Fruit fly (Drosophila melanogaster) whole organism, embryonic: ENCODE measurements around the gene GIIIspla2.
A peak's percentile ranks its signal among the peaks of the same experiment; 100 is the strongest.

ENCODE experiments used
- Adf1 ChIP-seq: fragments of 200-800 bp; sonication (Bioruptor generic); IDR thresholded peaks from 2 replicates; pipeline ENCODE4 v1.3.6; 2022; ENCODE audit warnings: missing biosample characterization, missing genetic modification characterization
- Bgb ChIP-seq: fragments of 200-800 bp; sonication (Bioruptor generic); IDR thresholded peaks from 2 replicates; pipeline ENCODE4 v1.3.6; 2022; ENCODE audit warnings: missing biosample characterization, missing genetic modification characterization; ENCODE audit not compliant: partially characterized antibody
- CG10565 ChIP-seq: fragments of 200-800 bp; sonication (Bioruptor generic); optimal IDR thresholded peaks from 3 replicates; lab custom pipeline; 2016; ENCODE audit warnings: missing biosample characterization, mild to moderate bottlenecking, missing genetic modification characterization
- CG10654 ChIP-seq: fragments of 200-800 bp; sonication (Bioruptor generic); optimal IDR thresholded peaks from 2 replicates; lab custom pipeline; 2016; ENCODE audit warnings: missing biosample characterization, missing genetic modification characterization
- CG11723 ChIP-seq: fragments of 200-800 bp; sonication (Bioruptor generic); optimal IDR thresholded peaks from 2 replicates; lab custom pipeline; 2017; ENCODE audit warnings: missing biosample characterization, mild to moderate bottlenecking, missing genetic modification characterization
- CG12391 ChIP-seq: fragments of 200-800 bp; sonication (Bioruptor generic); optimal IDR thresholded peaks from 3 replicates; lab custom pipeline; 2018; ENCODE audit warnings: missing biosample characterization, mild to moderate bottlenecking, missing genetic modification characterization, moderate library complexity
- CG15514 ChIP-seq: fragments of 200-800 bp; sonication (Bioruptor generic); optimal IDR thresholded peaks from 3 replicates; lab custom pipeline; 2017; ENCODE audit warnings: missing biosample characterization, missing genetic modification characterization, mild to moderate bottlenecking, moderate library complexity, missing genetic modification reagents
- CG18619 ChIP-seq: fragments of 200-800 bp; sonication (Bioruptor generic); optimal IDR thresholded peaks from 3 replicates; lab custom pipeline; 2017; ENCODE audit warnings: missing biosample characterization, mild to moderate bottlenecking, missing genetic modification characterization
- CG2129 ChIP-seq: fragments of 200-800 bp; sonication (Bioruptor generic); IDR thresholded peaks from 2 replicates; pipeline ENCODE4 v1.3.6; 2022; ENCODE audit warnings: missing biosample characterization, missing genetic modification characterization; ENCODE audit not compliant: partially characterized antibody
- CG30020 ChIP-seq: fragments of 200-800 bp; optimal IDR thresholded peaks from 2 replicates; lab custom pipeline; 2019; ENCODE audit warnings: missing biosample characterization, mild to moderate bottlenecking, missing genetic modification characterization, moderate library complexity
- CG32532 ChIP-seq: fragments of 200-800 bp; sonication (Bioruptor generic); IDR thresholded peaks from 2 replicates; pipeline ENCODE4 v1.3.6; 2022; ENCODE audit warnings: missing biosample characterization, missing genetic modification characterization
- CG3407 ChIP-seq: fragments of 200-800 bp; sonication (Bioruptor generic); optimal IDR thresholded peaks from 2 replicates; lab custom pipeline; 2018; ENCODE audit warnings: missing biosample characterization, mild to moderate bottlenecking, missing genetic modification characterization
- CG4328 ChIP-seq: fragments of 200-800 bp; sonication (Bioruptor generic); optimal IDR thresholded peaks from 3 replicates; lab custom pipeline; 2017; ENCODE audit warnings: missing biosample characterization, missing genetic modification reagents, missing genetic modification characterization
- CG4404 ChIP-seq: fragments of 200-800 bp; sonication (Bioruptor generic); IDR thresholded peaks from 2 replicates; pipeline ENCODE4 v1.3.6; 2022; ENCODE audit warnings: missing biosample characterization, missing genetic modification characterization
- CG4820 ChIP-seq: fragments of 200-800 bp; sonication (Bioruptor generic); optimal IDR thresholded peaks from 3 replicates; lab custom pipeline; 2016; ENCODE audit warnings: missing biosample characterization, missing genetic modification characterization
- CG6175 ChIP-seq: fragments of 200-800 bp; sonication (Bioruptor generic); IDR thresholded peaks from 3 replicates; pipeline ENCODE4 v1.3.6; 2022; ENCODE audit warnings: missing biosample characterization, missing genetic modification characterization
- CG6813 ChIP-seq: fragments of 200-800 bp; sonication (Bioruptor generic); optimal IDR thresholded peaks from 2 replicates; lab custom pipeline; 2017; ENCODE audit warnings: missing biosample characterization, missing genetic modification characterization, mild to moderate bottlenecking, moderate library complexity, missing genetic modification reagents
- CG6854 ChIP-seq: fragments of 200-800 bp; sonication (Bioruptor generic); optimal IDR thresholded peaks from 3 replicates; lab custom pipeline; 2017; ENCODE audit warnings: missing biosample characterization, mild to moderate bottlenecking, missing genetic modification characterization
- CG8924 ChIP-seq: fragments of 200-800 bp; optimal IDR thresholded peaks from 3 replicates; lab custom pipeline; 2019; ENCODE audit warnings: missing biosample characterization, mild to moderate bottlenecking, missing genetic modification characterization, moderate library complexity
- CG8944 ChIP-seq: fragments of 200-800 bp; sonication (Bioruptor generic); optimal IDR thresholded peaks from 3 replicates; lab custom pipeline; 2016; ENCODE audit warnings: missing biosample characterization, missing genetic modification characterization
- CTCF ChIP-seq: fragments of 200-800 bp; sonication (Bioruptor generic); optimal IDR thresholded peaks from 2 replicates; lab custom pipeline; 2017; ENCODE audit warnings: missing biosample characterization, mild to moderate bottlenecking, missing genetic modification characterization, moderate library complexity
- Camta ChIP-seq: fragments of 200-800 bp; sonication (Bioruptor generic); optimal IDR thresholded peaks from 2 replicates; lab custom pipeline; 2016; ENCODE audit warnings: missing biosample characterization, missing genetic modification characterization
- CrebB ChIP-seq: fragments of 200-800 bp; sonication (Bioruptor generic); optimal IDR thresholded peaks from 3 replicates; lab custom pipeline; 2018; ENCODE audit warnings: missing biosample characterization, mild to moderate bottlenecking, missing genetic modification characterization
- Drgx ChIP-seq: fragments of 200-800 bp; sonication (Bioruptor generic); IDR thresholded peaks from 2 replicates; pipeline ENCODE4 v1.3.6; 2022; ENCODE audit warnings: missing biosample characterization, missing genetic modification characterization
- Elba2 ChIP-seq: fragments of 200-800 bp; sonication (Bioruptor generic); optimal IDR thresholded peaks from 3 replicates; lab custom pipeline; 2016; ENCODE audit warnings: missing biosample characterization, missing genetic modification characterization
- Fer1 ChIP-seq: fragments of 200-800 bp; sonication (Bioruptor generic); optimal IDR thresholded peaks from 2 replicates; lab custom pipeline; 2017; ENCODE audit warnings: missing biosample characterization, mild to moderate bottlenecking, missing genetic modification characterization
- Fer2 ChIP-seq: fragments of 200-800 bp; sonication (Bioruptor generic); optimal IDR thresholded peaks from 2 replicates; lab custom pipeline; 2018; ENCODE audit warnings: missing biosample characterization, mild to moderate bottlenecking, missing genetic modification characterization, moderate library complexity
- GATAe ChIP-seq: fragments of 200-800 bp; sonication (Bioruptor generic); conservative IDR thresholded peaks from 2 replicates; pipeline ENCODE4 v1.3.6; 2022; ENCODE audit warnings: missing biosample characterization, missing genetic modification characterization
- HHEX ChIP-seq: fragments of 200-800 bp; sonication (Bioruptor generic); optimal IDR thresholded peaks from 3 replicates; lab custom pipeline; 2017; ENCODE audit warnings: missing biosample characterization, mild to moderate bottlenecking, missing genetic modification characterization, missing genetic modification reagents
- HLH4C ChIP-seq: fragments of 200-800 bp; sonication (Bioruptor generic); IDR thresholded peaks from 3 replicates; pipeline ENCODE4 v1.3.6; 2022; ENCODE audit warnings: missing biosample characterization, missing genetic modification characterization; ENCODE audit not compliant: partially characterized antibody
- Lhr ChIP-seq: fragments of 200-800 bp; sonication (Bioruptor generic); optimal IDR thresholded peaks from 3 replicates; lab custom pipeline; 2017; ENCODE audit warnings: mild to moderate bottlenecking, missing biosample characterization, missing genetic modification reagents, missing genetic modification characterization
- MESR4 ChIP-seq: fragments of 200-800 bp; sonication (Bioruptor generic); optimal IDR thresholded peaks from 2 replicates; lab custom pipeline; 2018; ENCODE audit warnings: missing biosample characterization, mild to moderate bottlenecking, missing genetic modification characterization, moderate library complexity
- Myb ChIP-seq: fragments of 200-800 bp; sonication (Bioruptor generic); optimal IDR thresholded peaks from 2 replicates; lab custom pipeline; 2016; ENCODE audit warnings: missing biosample characterization, missing genetic modification characterization
- Nf-YB ChIP-seq: fragments of 200-800 bp; sonication (Bioruptor generic); optimal IDR thresholded peaks from 3 replicates; lab custom pipeline; 2019; ENCODE audit warnings: missing biosample characterization, mild to moderate bottlenecking, missing genetic modification characterization, moderate library complexity
- Ravus ChIP-seq: fragments of 200-800 bp; sonication (Bioruptor generic); IDR thresholded peaks from 2 replicates; pipeline ENCODE4 v1.3.6; 2022; ENCODE audit warnings: missing biosample characterization, missing genetic modification characterization
- Taf1 ChIP-seq: fragments of 200-800 bp; sonication (Bioruptor generic); IDR thresholded peaks from 2 replicates; pipeline ENCODE4 v1.3.6; 2022; ENCODE audit warnings: missing biosample characterization, missing genetic modification characterization
- Tbp ChIP-seq: fragments of >200 bp; optimal IDR thresholded peaks from 2 replicates; lab custom pipeline; 2018; ENCODE audit warnings: missing biosample characterization, missing genetic modification characterization
- ase ChIP-seq: fragments of 200-800 bp; sonication (Bioruptor generic); IDR thresholded peaks from 3 replicates; pipeline ENCODE4 v1.3.6; 2022; ENCODE audit warnings: missing biosample characterization, missing genetic modification characterization
- az2 ChIP-seq: fragments of 200-800 bp; sonication (Bioruptor generic); optimal IDR thresholded peaks from 3 replicates; lab custom pipeline; 2016; ENCODE audit warnings: missing biosample characterization, missing genetic modification characterization
- danr ChIP-seq: fragments of 200-800 bp; sonication (Bioruptor generic); IDR thresholded peaks from 2 replicates; pipeline ENCODE4 v1.3.6; 2022; ENCODE audit warnings: missing biosample characterization, missing genetic modification characterization
- eve ChIP-seq, 2 experiments: fragments of >200 bp; optimal IDR thresholded peaks; 2 replicates each; lab custom pipeline; 2017; ENCODE audit warnings: missing biosample characterization in 2 of 2, missing genetic modification characterization in 2 of 2
- fu2 ChIP-seq: fragments of 200-800 bp; sonication (Bioruptor generic); optimal IDR thresholded peaks from 2 replicates; lab custom pipeline; 2016; ENCODE audit warnings: missing biosample characterization, missing genetic modification characterization
- inv ChIP-seq: fragments of 200-800 bp; sonication (Bioruptor generic); IDR thresholded peaks from 2 replicates; pipeline ENCODE4 v1.3.6; 2022; ENCODE audit warnings: missing biosample characterization, missing genetic modification characterization; ENCODE audit not compliant: partially characterized antibody
- nau ChIP-seq: fragments of 200-800 bp; sonication (Bioruptor generic); optimal IDR thresholded peaks from 3 replicates; lab custom pipeline; 2017; ENCODE audit warnings: missing biosample characterization, mild to moderate bottlenecking, missing genetic modification characterization, missing genetic modification reagents
- pan ChIP-seq, 4 experiments: fragments of >200 bp in 3 of 4; fragments of 200-800 bp in 1 of 4; sonication (Bioruptor generic) in 1 of 4; optimal IDR thresholded peaks in 3 of 4; IDR thresholded peaks in 1 of 4; 2 replicates each; pipeline versions ENCODE4 v1.3.6 to Lab custom; 2017 to 2022; ENCODE audit warnings: missing biosample characterization in 2 of 4, missing genetic modification characterization in 2 of 4, mixed read lengths in 1 of 4
- peb ChIP-seq: fragments of 200-800 bp; sonication (Bioruptor generic); IDR thresholded peaks from 2 replicates; pipeline ENCODE4 v1.3.6; 2022; ENCODE audit warnings: missing biosample characterization, missing genetic modification characterization
- slbo ChIP-seq: fragments of 200-800 bp; sonication (Bioruptor generic); IDR thresholded peaks from 2 replicates; pipeline ENCODE4 v1.3.6; 2022; ENCODE audit warnings: missing biosample characterization, missing genetic modification characterization
- sna ChIP-seq: fragments of 200-800 bp; sonication (Bioruptor generic); IDR thresholded peaks from 2 replicates; pipeline ENCODE4 v1.3.6; 2022; ENCODE audit warnings: missing biosample characterization, missing genetic modification characterization; ENCODE audit not compliant: partially characterized antibody
- zen2 ChIP-seq: fragments of 200-800 bp; sonication (Bioruptor generic); IDR thresholded peaks from 3 replicates; pipeline ENCODE4 v1.3.6; 2022; ENCODE audit warnings: missing biosample characterization, missing genetic modification characterization; ENCODE audit not compliant: partially characterized antibody

The GIIIspla2 gene

dm6 chrX:8131693-8132313, 25.6 kb upstream of the GIIIspla2 start, which contains the start of gene CG10958 (continued):
- TF ChIP-seq ase (0 out of 3 replicates have a peak, but pooled peaks have one; percentile 32), CG12391 (peak; percentile 80), slbo (GFP tag; lab: Robert Waterston, UW) (peak; percentile 79), CG15514 (GFP tag; lab: Kevin White, UChicago) (peak; percentile 85), CG10565 (GFP tag; lab: Kevin White, UChicago) (no peak), HLH4C (no peak), inv (GFP tag; lab: Robert Waterston, UW) (no peak), sna (GFP tag; lab: Robert Waterston, UW) (peak; percentile 50; the same call in 1 of the 2 replicates), CG10654 (GFP tag; lab: Kevin White, UChicago) (peak; percentile 54), pan (optimal IDR thresholded peaks at IDR 0.05; lab: Kevin White, UChicago) (no peak), pan (GFP tag; optimal IDR thresholded peaks at IDR 0.05 in 1 of 2, IDR thresholded peaks at IDR 0.05 in 1 of 2) (peak in 1 of 2 experiments; percentile 58), Ravus (GFP tag; lab: Robert Waterston, UW) (no peak), CTCF (GFP tag; lab: Kevin White, UChicago) (no peak), CG32532 (GFP tag; lab: Robert Waterston, UW) (peak; percentile 55), Bgb (GFP tag; lab: Robert Waterston, UW) (no peak), CG2129 (GFP tag; lab: Robert Waterston, UW) (no peak), Fer1 (GFP tag; lab: Kevin White, UChicago) (peak; percentile 68), danr (GFP tag; lab: Robert Waterston, UW) (no peak), CG11723 (GFP tag; lab: Kevin White, UChicago) (peak; percentile 11), CG6854 (GFP tag; lab: Kevin White, UChicago) (no peak), Nf-YB (peak; percentile 11), Camta (GFP tag; lab: Kevin White, UChicago) (no peak), zen2 (GFP tag; lab: Robert Waterston, UW) (no peak), CrebB (tag; lab: Kevin White, UChicago) (no peak), HHEX (peak; percentile 56), Myb (GFP tag; lab: Kevin White, UChicago) (peak; percentile 2), nau (GFP tag; lab: Kevin White, UChicago) (no peak), CG6813 (no peak), Tbp (GFP tag; lab: Kevin White, UChicago) (no peak), CG18619 (GFP tag; lab: Kevin White, UChicago) (peak; percentile 9), Fer2 (tag; lab: Kevin White, UChicago) (peak; percentile 18), CG6175 (GFP tag; lab: Robert Waterston, UW) (no peak), CG8924 (tag; lab: Kevin White, UChicago) (peak; percentile 51), CG8944 (no peak), CG4328 (GFP tag; lab: Kevin White, UChicago) (peak; percentile 5), CG4404 (no peak), MESR4 (peak; percentile 68), Adf1 (GFP tag; lab: Robert Waterston, UW) (peak; percentile 37; the same call in 1 of the 2 replicates), eve (GFP tag; optimal IDR thresholded peaks at IDR 0.05; lab: Kevin White, UChicago) (no peak), GATAe (GFP tag; lab: Robert Waterston, UW) (no peak), CG30020 (tag; lab: Kevin White, UChicago) (peak; percentile 11), CG4820 (GFP tag; lab: Kevin White, UChicago) (peak; percentile 53), Elba2 (GFP tag; lab: Kevin White, UChicago) (no peak), Drgx (GFP tag; lab: Robert Waterston, UW) (peak; percentile 45; the same call in 1 of the 2 replicates), Lhr (GFP tag; lab: Kevin White, UChicago) (no peak), Taf1 (no peak), CG3407 (GFP tag; lab: Kevin White, UChicago) (peak; percentile 20), peb (GFP tag; lab: Robert Waterston, UW) (no peak), fu2 (GFP tag; lab: Kevin White, UChicago) (no peak), az2 (GFP tag; lab: Kevin White, UChicago) (peak; percentile 36)
